Fruit fly (Drosophila melanogaster) whole organism, embryonic: ENCODE measurements around the gene CG11436.

Experiments
- CG10321 ChIP-seq: fragments of 200-800 bp; sonication (Bioruptor generic); IDR thresholded peaks from 2 replicates; pipeline ENCODE4 v1.3.6; 2022; ENCODE audit warnings: missing biosample characterization, missing genetic modification characterization
- CG10654 ChIP-seq: fragments of 200-800 bp; sonication (Bioruptor generic); optimal IDR thresholded peaks from 2 replicates; lab custom pipeline; 2016; ENCODE audit warnings: missing biosample characterization, missing genetic modification characterization
- CG10959 ChIP-seq: fragments of 200-800 bp; sonication (Bioruptor generic); IDR thresholded peaks from 2 replicates; pipeline ENCODE4 v1.3.6; 2022; ENCODE audit warnings: missing biosample characterization, missing genetic modification characterization
- CG12104 ChIP-seq: fragments of 200-800 bp; sonication (Bioruptor generic); optimal IDR thresholded peaks from 3 replicates; lab custom pipeline; 2016; ENCODE audit warnings: missing biosample characterization, missing genetic modification characterization
- CG12155 ChIP-seq: fragments of 200-800 bp; sonication (Bioruptor generic); optimal IDR thresholded peaks from 3 replicates; lab custom pipeline; 2016; ENCODE audit warnings: missing biosample characterization, missing genetic modification characterization
- CG13296 ChIP-seq: fragments of 200-800 bp; sonication (Bioruptor generic); optimal IDR thresholded peaks from 3 replicates; lab custom pipeline; 2018; ENCODE audit warnings: missing biosample characterization, mild to moderate bottlenecking, missing genetic modification characterization
- CG13424 ChIP-seq: fragments of 200-800 bp; sonication (Bioruptor generic); optimal IDR thresholded peaks from 2 replicates; lab custom pipeline; 2019; ENCODE audit warnings: missing biosample characterization, mild to moderate bottlenecking, missing genetic modification characterization, moderate library complexity
- CG14441 ChIP-seq: fragments of 200-800 bp; sonication (Bioruptor generic); IDR thresholded peaks from 2 replicates; pipeline ENCODE4 v1.3.6; 2022; ENCODE audit warnings: missing biosample characterization, missing genetic modification characterization
- CG15696 ChIP-seq: fragments of 200-800 bp; sonication (Bioruptor generic); optimal IDR thresholded peaks from 2 replicates; lab custom pipeline; 2019; ENCODE audit warnings: missing biosample characterization, mild to moderate bottlenecking, missing genetic modification characterization, moderate library complexity
- CG17361 ChIP-seq: fragments of 200-800 bp; sonication (Bioruptor generic); IDR thresholded peaks from 3 replicates; pipeline ENCODE4 v1.3.6; 2022; ENCODE audit warnings: missing biosample characterization, missing genetic modification characterization
- CG18262 ChIP-seq: fragments of 200-800 bp; optimal IDR thresholded peaks from 3 replicates; lab custom pipeline; 2019; ENCODE audit warnings: missing biosample characterization, mild to moderate bottlenecking, missing genetic modification characterization, moderate library complexity
- CG2120 ChIP-seq: fragments of 200-800 bp; sonication (Bioruptor generic); optimal IDR thresholded peaks from 3 replicates; lab custom pipeline; 2016; ENCODE audit warnings: missing biosample characterization, missing genetic modification characterization
- CG2199 ChIP-seq: fragments of 200-800 bp; sonication (Bioruptor generic); IDR thresholded peaks from 3 replicates; pipeline ENCODE4 v1.3.6; 2022; ENCODE audit warnings: missing biosample characterization, missing genetic modification characterization
- CG3838 ChIP-seq: fragments of 200-800 bp; sonication (Bioruptor generic); optimal IDR thresholded peaks from 3 replicates; lab custom pipeline; 2016; ENCODE audit warnings: missing biosample characterization, missing genetic modification characterization
- CG42726 ChIP-seq: fragments of 200-800 bp; sonication (Bioruptor generic); IDR thresholded peaks from 2 replicates; pipeline ENCODE4 v1.3.6; 2022; ENCODE audit warnings: missing biosample characterization, missing genetic modification characterization; ENCODE audit not compliant: partially characterized antibody
- CG4424 ChIP-seq: fragments of 200-800 bp; sonication (Bioruptor generic); optimal IDR thresholded peaks from 3 replicates; lab custom pipeline; 2016; ENCODE audit warnings: missing biosample characterization, missing genetic modification characterization
- CG6254 ChIP-seq: fragments of 200-800 bp; sonication (Bioruptor generic); optimal IDR thresholded peaks from 3 replicates; lab custom pipeline; 2017; ENCODE audit warnings: mild to moderate bottlenecking, missing biosample characterization, missing genetic modification reagents, missing genetic modification characterization
- CG6765 ChIP-seq: fragments of 200-800 bp; sonication (Bioruptor generic); optimal IDR thresholded peaks from 3 replicates; lab custom pipeline; 2017; ENCODE audit warnings: missing biosample characterization, mild to moderate bottlenecking, missing genetic modification characterization
- CG6854 ChIP-seq: fragments of 200-800 bp; sonication (Bioruptor generic); optimal IDR thresholded peaks from 3 replicates; lab custom pipeline; 2017; ENCODE audit warnings: missing biosample characterization, mild to moderate bottlenecking, missing genetic modification characterization
- CG9876 ChIP-seq: fragments of 200-800 bp; sonication (Bioruptor generic); optimal IDR thresholded peaks from 2 replicates; lab custom pipeline; 2016; ENCODE audit warnings: missing biosample characterization, missing genetic modification characterization
- CTCF ChIP-seq: fragments of 200-800 bp; sonication (Bioruptor generic); optimal IDR thresholded peaks from 2 replicates; lab custom pipeline; 2017; ENCODE audit warnings: missing biosample characterization, mild to moderate bottlenecking, missing genetic modification characterization, moderate library complexity
- Dbx ChIP-seq: fragments of 200-800 bp; sonication (Bioruptor generic); IDR thresholded peaks from 3 replicates; pipeline ENCODE4 v1.3.6; 2022; ENCODE audit warnings: missing biosample characterization, missing genetic modification characterization
- Ets97D ChIP-seq: fragments of 200-800 bp; sonication (Bioruptor generic); optimal IDR thresholded peaks from 3 replicates; lab custom pipeline; 2016; ENCODE audit warnings: missing biosample characterization, missing genetic modification characterization
- Mes4 ChIP-seq: fragments of 200-800 bp; sonication (Bioruptor generic); optimal IDR thresholded peaks from 2 replicates; lab custom pipeline; 2016; ENCODE audit warnings: missing biosample characterization, missing genetic modification characterization
- Myb ChIP-seq: fragments of 200-800 bp; sonication (Bioruptor generic); optimal IDR thresholded peaks from 2 replicates; lab custom pipeline; 2016; ENCODE audit warnings: missing biosample characterization, missing genetic modification characterization
- Nf-YB ChIP-seq: fragments of 200-800 bp; sonication (Bioruptor generic); optimal IDR thresholded peaks from 3 replicates; lab custom pipeline; 2019; ENCODE audit warnings: missing biosample characterization, mild to moderate bottlenecking, missing genetic modification characterization, moderate library complexity
- Oaz ChIP-seq: fragments of 200-800 bp; sonication (Bioruptor generic); IDR thresholded peaks from 2 replicates; pipeline ENCODE4 v1.3.6; 2022; ENCODE audit warnings: missing biosample characterization, missing genetic modification characterization
- Opbp ChIP-seq: fragments of 200-800 bp; sonication (Bioruptor generic); IDR thresholded peaks from 3 replicates; pipeline ENCODE4 v1.3.6; 2022; ENCODE audit warnings: missing biosample characterization, missing genetic modification characterization; ENCODE audit not compliant: partially characterized antibody
- Sox102F ChIP-seq: fragments of 200-800 bp; sonication (Bioruptor generic); optimal IDR thresholded peaks from 2 replicates; lab custom pipeline; 2018; ENCODE audit warnings: missing biosample characterization, mild to moderate bottlenecking, missing genetic modification characterization, moderate library complexity
- ase ChIP-seq: fragments of 200-800 bp; sonication (Bioruptor generic); IDR thresholded peaks from 3 replicates; pipeline ENCODE4 v1.3.6; 2022; ENCODE audit warnings: missing biosample characterization, missing genetic modification characterization
- br ChIP-seq: fragments of >200 bp; optimal IDR thresholded peaks from 2 replicates; lab custom pipeline; 2017
- chinmo ChIP-seq: fragments of 200-800 bp; sonication (Bioruptor generic); IDR thresholded peaks from 4 replicates; pipeline ENCODE4 v1.3.6; 2022; ENCODE audit warnings: missing biosample characterization, missing genetic modification characterization; ENCODE audit not compliant: partially characterized antibody
- chn ChIP-seq: fragments of 200-800 bp; sonication (Bioruptor generic); optimal IDR thresholded peaks from 2 replicates; lab custom pipeline; 2016; ENCODE audit warnings: missing biosample characterization, missing genetic modification characterization
- crol ChIP-seq: fragments of 200-800 bp; sonication (Bioruptor generic); IDR thresholded peaks from 2 replicates; pipeline ENCODE4 v1.3.6; 2022; ENCODE audit warnings: missing biosample characterization, missing genetic modification characterization
- disco-r ChIP-seq: fragments of 200-800 bp; sonication (Bioruptor generic); optimal IDR thresholded peaks from 2 replicates; lab custom pipeline; 2016; ENCODE audit warnings: missing biosample characterization, missing genetic modification characterization
- exex ChIP-seq: fragments of 200-800 bp; sonication (Bioruptor generic); optimal IDR thresholded peaks from 4 replicates; lab custom pipeline; 2018; ENCODE audit warnings: missing biosample characterization, mild to moderate bottlenecking, missing genetic modification characterization, moderate library complexity
- gce ChIP-seq: fragments of 200-800 bp; sonication (Bioruptor generic); IDR thresholded peaks from 3 replicates; pipeline ENCODE4 v1.3.6; 2022; ENCODE audit warnings: missing biosample characterization, missing genetic modification characterization
- lov ChIP-seq, 2 experiments: fragments of 200-800 bp in 1 of 2; fragments of >200 bp in 1 of 2; sonication (Bioruptor generic) in 1 of 2; IDR thresholded peaks in 1 of 2; optimal IDR thresholded peaks in 1 of 2; 2 replicates in 1 of 2; 3 replicates in 1 of 2; pipeline versions ENCODE4 v1.3.6 to Lab custom; 2017 to 2022; ENCODE audit warnings: missing biosample characterization in 1 of 2, missing genetic modification characterization in 1 of 2
- psq ChIP-seq: fragments of 200-800 bp; sonication (Bioruptor generic); optimal IDR thresholded peaks from 2 replicates; lab custom pipeline; 2017; ENCODE audit warnings: missing biosample characterization, missing genetic modification characterization
- ranshi ChIP-seq: fragments of 200-800 bp; sonication (Bioruptor generic); IDR thresholded peaks from 2 replicates; pipeline ENCODE4 v1.3.6; 2022; ENCODE audit warnings: missing biosample characterization, missing genetic modification characterization
- rib ChIP-seq: fragments of 200-800 bp; sonication (Bioruptor generic); IDR thresholded peaks from 2 replicates; pipeline ENCODE4 v1.3.6; 2022; ENCODE audit warnings: missing biosample characterization, missing genetic modification characterization
- run ChIP-seq: fragments of 200-800 bp; sonication (Bioruptor generic); optimal IDR thresholded peaks from 3 replicates; lab custom pipeline; 2018; ENCODE audit warnings: missing biosample characterization, mild to moderate bottlenecking, missing genetic modification characterization
- sens-2 ChIP-seq: fragments of 200-800 bp; sonication (Bioruptor generic); IDR thresholded peaks from 2 replicates; pipeline ENCODE4 v1.3.6; 2022; ENCODE audit warnings: missing biosample characterization, missing genetic modification characterization
- tio ChIP-seq: fragments of 200-800 bp; sonication (Bioruptor generic); optimal IDR thresholded peaks from 2 replicates; lab custom pipeline; 2017; ENCODE audit warnings: missing biosample characterization, missing genetic modification characterization, inconsistent platforms
- tna ChIP-seq: fragments of 200-800 bp; sonication (Bioruptor generic); IDR thresholded peaks from 2 replicates; pipeline ENCODE4 v1.3.6; 2022; ENCODE audit warnings: missing biosample characterization, missing genetic modification characterization; ENCODE audit not compliant: partially characterized antibody
- toy ChIP-seq: fragments of 200-800 bp; sonication (Bioruptor generic); IDR thresholded peaks from 2 replicates; pipeline ENCODE4 v1.3.6; 2022; ENCODE audit warnings: missing biosample characterization, missing genetic modification characterization
- ttk ChIP-seq: fragments of 200-800 bp; sonication (Bioruptor generic); IDR thresholded peaks from 2 replicates; pipeline ENCODE4 v2.1.2; 2022; ENCODE audit warnings: missing biosample characterization, missing genetic modification characterization
- twi ChIP-seq: fragments of 200-800 bp; optimal IDR thresholded peaks from 2 replicates; lab custom pipeline; 2019; ENCODE audit warnings: missing biosample characterization, mild to moderate bottlenecking, missing genetic modification characterization, moderate library complexity
- vfl ChIP-seq: fragments of 200-800 bp; sonication (Bioruptor generic); optimal IDR thresholded peaks from 2 replicates; lab custom pipeline; 2016; ENCODE audit warnings: missing biosample characterization, missing genetic modification characterization
- zfh2 ChIP-seq: fragments of 200-800 bp; sonication (Bioruptor generic); optimal IDR thresholded peaks from 2 replicates; lab custom pipeline; 2016; ENCODE audit warnings: missing biosample characterization, missing genetic modification characterization

CG11436 gene

dm6 chrX:4589951-4590771 lies 38.5 kb upstream of the CG11436 start (continued):
- TF ChIP-seq CG12155 (GFP tag; lab: Kevin White, UChicago) (peak; percentile 69), CG42726 (GFP tag; lab: Robert Waterston, UW) (no peak), CG2199 (GFP tag; lab: Robert Waterston, UW) (peak; percentile 73; the same call in 1 of the 3 replicates), zfh2 (GFP tag; lab: Kevin White, UChicago) (no peak), CG3838 (GFP tag; lab: Kevin White, UChicago) (no peak), CG6854 (GFP tag; lab: Kevin White, UChicago) (peak; percentile 48), gce (GFP tag; lab: Robert Waterston, UW) (peak; percentile 88), disco-r (GFP tag; lab: Kevin White, UChicago) (peak; percentile 43), CG18262 (peak; percentile 82), lov (optimal IDR thresholded peaks at IDR 0.05; lab: Kevin White, UChicago) (no peak), lov (GFP tag; IDR thresholded peaks at IDR 0.05; lab: Robert Waterston, UW) (peak; percentile 94), Ets97D (GFP tag; lab: Kevin White, UChicago) (no peak), CG9876 (peak; percentile 28), tio (GFP tag; lab: Kevin White, UChicago) (peak; percentile 52), vfl (peak; percentile 5), ttk (GFP tag; lab: Robert Waterston, UW) (peak; percentile 94), CG13424 (tag; lab: Kevin White, UChicago) (peak; percentile 81), psq (GFP tag; lab: Kevin White, UChicago) (no peak), chn (GFP tag; lab: Kevin White, UChicago) (peak; percentile 69), Oaz (GFP tag; lab: Robert Waterston, UW) (peak; percentile 69), Myb (GFP tag; lab: Kevin White, UChicago) (no peak), CTCF (GFP tag; lab: Kevin White, UChicago) (no peak), CG10321 (GFP tag; lab: Robert Waterston, UW) (peak; percentile 46; the same call in 1 of the 2 replicates), run (no peak), rib (GFP tag; lab: Robert Waterston, UW) (peak; percentile 23; the same call in 1 of the 2 replicates), br (lab: Kevin White, UChicago) (no peak), chinmo (GFP tag; lab: Robert Waterston, UW) (peak; percentile 73; the same call in 1 of the 4 replicates), CG2120 (GFP tag; lab: Kevin White, UChicago) (peak; percentile 53), ase (GFP tag; lab: Robert Waterston, UW) (peak; percentile 91), ranshi (GFP tag; lab: Robert Waterston, UW) (peak; percentile 95), Opbp (no peak), twi (tag; lab: Kevin White, UChicago) (peak; percentile 66), CG15696 (peak; percentile 76), Dbx (GFP tag; lab: Robert Waterston, UW) (peak; percentile 82), exex (tag; lab: Kevin White, UChicago) (no peak), Mes4 (GFP tag; lab: Kevin White, UChicago) (peak; percentile 39), crol (GFP tag; lab: Robert Waterston, UW) (peak; percentile 88), CG6254 (peak; percentile 56), CG6765 (GFP tag; lab: Kevin White, UChicago) (no peak), CG10654 (GFP tag; lab: Kevin White, UChicago) (peak; percentile 77), Sox102F (GFP tag; lab: Kevin White, UChicago) (peak; percentile 77), tna (GFP tag; lab: Robert Waterston, UW) (no peak), toy (GFP tag; lab: Robert Waterston, UW) (peak; percentile 56; the same call in 1 of the 2 replicates), sens-2 (GFP tag; lab: Robert Waterston, UW) (peak; percentile 87; the same call in 1 of the 2 replicates), CG17361 (peak; percentile 77), CG4424 (peak; percentile 80), Nf-YB (GFP tag; lab: Kevin White, UChicago) (peak; percentile 96), CG14441 (GFP tag; lab: Robert Waterston, UW) (peak; percentile 92), CG10959 (GFP tag; lab: Robert Waterston, UW) (peak; percentile 88), CG13296 (GFP tag; lab: Kevin White, UChicago) (peak; percentile 26), CG12104 (GFP tag; lab: Kevin White, UChicago) (peak; percentile 30)
